Fruit fly (Drosophila melanogaster) S2 (cell line): ENCODE measurements around the gene Ctr1A.

Source experiments
- CG8478 ChIP-seq: fragments of >200 bp; optimal IDR thresholded peaks from 2 replicates; lab custom pipeline; 2018
- CTCF ChIP-seq, 2 experiments: fragments of >200 bp; optimal IDR thresholded peaks; 2 replicates each; lab custom pipeline; 2018

Gene Ctr1A

dm6 chrX:6700990-6701530 lies 39.6 kb downstream of the Ctr1A start:
- TF ChIP-seq CG8478 (lab: Kevin White, UChicago) (no peak), CTCF (optimal IDR thresholded peaks at IDR 0.05; lab: Kevin White, UChicago) (no peak)

DNA sequence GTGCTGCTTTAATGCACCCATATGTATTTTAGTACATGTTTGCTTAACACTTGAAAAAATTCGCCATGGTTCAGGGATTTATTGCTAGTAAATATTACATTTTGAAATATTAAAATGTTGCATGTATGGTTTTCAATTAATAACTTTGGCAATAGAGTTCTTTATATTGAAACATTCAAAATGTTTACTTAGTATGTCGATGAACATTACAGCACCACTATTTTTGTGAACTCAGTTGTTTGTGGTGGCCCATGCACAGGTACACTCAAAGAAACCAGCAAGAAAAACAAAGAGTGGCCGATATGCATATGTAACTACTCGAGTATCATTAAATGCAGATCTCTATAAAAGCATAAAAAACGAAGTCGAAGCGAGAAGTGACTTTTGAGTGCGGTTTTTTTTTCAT lies 40.6 kb downstream of the Ctr1A start:
- no peak for TF ChIP-seq CG8478 (lab: Kevin White, UChicago)
- no peak for TF ChIP-seq CTCF (optimal IDR thresholded peaks at IDR 0.05; lab: Kevin White, UChicago)

DNA sequence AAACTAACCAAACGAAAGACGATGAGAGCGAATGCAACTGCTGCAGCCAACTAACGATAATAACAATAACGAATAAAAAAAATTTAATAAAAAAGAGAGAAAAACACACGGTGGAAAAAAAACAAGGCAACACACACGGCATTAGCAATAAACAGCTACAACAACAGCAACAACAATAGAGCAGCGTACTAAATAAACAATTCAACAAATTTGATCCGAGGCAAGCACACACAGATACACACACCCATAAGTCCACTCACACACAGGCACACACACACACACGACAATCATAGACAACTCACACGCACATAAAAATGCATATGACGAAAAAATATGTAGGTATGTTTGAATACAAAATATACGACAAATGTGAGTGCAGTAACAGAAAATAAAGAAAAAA lies 41.1 kb downstream of the Ctr1A start:
- no peak for TF ChIP-seq CTCF (optimal IDR thresholded peaks at IDR 0.05; lab: Kevin White, UChicago)
- no peak for TF ChIP-seq CG8478 (lab: Kevin White, UChicago)

DNA sequence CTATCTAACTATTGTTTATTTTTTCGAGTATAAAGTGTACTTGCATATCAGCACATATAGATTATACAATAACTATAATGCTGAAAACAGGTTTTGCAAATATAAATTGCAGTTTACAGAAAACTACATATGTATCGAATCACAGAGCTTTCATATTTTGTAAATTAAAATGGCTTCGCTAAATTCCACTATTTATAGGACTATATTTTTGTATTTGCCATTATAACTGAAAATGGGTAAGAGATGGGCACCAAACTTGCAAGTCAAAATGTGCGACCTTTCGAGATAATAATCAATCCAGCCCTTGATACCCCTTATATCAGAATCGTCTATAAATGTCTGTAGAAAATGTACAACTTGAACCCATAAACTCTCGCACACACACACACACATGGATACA lies 41.8 kb downstream of the Ctr1A start:
- TF ChIP-seq CG8478 (lab: Kevin White, UChicago) (no peak), CTCF (optimal IDR thresholded peaks at IDR 0.05; lab: Kevin White, UChicago) (no peak)

dm6 chrX:6703957-6704356 lies 42.5 kb downstream of the Ctr1A start:
- TF ChIP-seq CG8478 (lab: Kevin White, UChicago) (no peak), CTCF (optimal IDR thresholded peaks at IDR 0.05; lab: Kevin White, UChicago) (no peak)

DNA sequence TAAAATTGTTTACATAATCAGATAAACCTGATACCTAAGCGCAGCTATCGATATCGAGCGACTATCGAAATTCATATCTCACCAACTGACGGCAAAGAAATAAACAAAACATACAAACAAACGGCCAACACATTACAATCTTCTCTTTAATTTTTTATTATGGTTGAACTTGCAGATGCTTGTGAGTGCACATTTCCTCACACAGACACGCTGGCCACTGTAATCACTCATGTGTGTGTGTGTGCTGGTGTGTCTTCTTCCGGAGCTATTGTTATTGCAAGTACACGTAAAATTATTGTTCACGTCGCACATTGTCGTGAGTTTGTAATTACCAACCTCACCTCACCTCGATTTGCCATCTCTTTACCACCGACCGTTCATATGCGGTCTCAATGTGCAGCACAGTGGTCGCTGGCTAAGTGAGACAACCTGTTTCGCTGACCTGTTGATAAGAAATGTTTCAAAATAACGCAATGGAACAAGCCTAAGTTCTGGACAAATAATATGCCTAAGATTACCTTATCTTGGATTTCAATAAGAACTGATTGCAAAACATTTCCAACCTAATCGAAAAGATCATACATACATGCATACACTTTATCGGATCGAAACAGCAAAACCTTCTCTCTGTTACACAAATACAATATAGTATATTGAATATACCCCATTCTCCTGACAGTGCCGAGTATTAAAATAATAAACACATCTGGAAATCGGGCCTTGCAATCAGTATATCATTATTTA lies 43.8 kb downstream of the Ctr1A start:
- no peak for TF ChIP-seq CG8478 (lab: Kevin White, UChicago)
- no peak for TF ChIP-seq CTCF (optimal IDR thresholded peaks at IDR 0.05; lab: Kevin White, UChicago)

- no peak for TF ChIP-seq CTCF (optimal IDR thresholded peaks at IDR 0.05; lab: Kevin White, UChicago)
- no peak for TF ChIP-seq CG8478 (lab: Kevin White, UChicago)
Observed at dm6 chrX:6705890-6706289, 44.4 kb downstream of the Ctr1A start.

DNA sequence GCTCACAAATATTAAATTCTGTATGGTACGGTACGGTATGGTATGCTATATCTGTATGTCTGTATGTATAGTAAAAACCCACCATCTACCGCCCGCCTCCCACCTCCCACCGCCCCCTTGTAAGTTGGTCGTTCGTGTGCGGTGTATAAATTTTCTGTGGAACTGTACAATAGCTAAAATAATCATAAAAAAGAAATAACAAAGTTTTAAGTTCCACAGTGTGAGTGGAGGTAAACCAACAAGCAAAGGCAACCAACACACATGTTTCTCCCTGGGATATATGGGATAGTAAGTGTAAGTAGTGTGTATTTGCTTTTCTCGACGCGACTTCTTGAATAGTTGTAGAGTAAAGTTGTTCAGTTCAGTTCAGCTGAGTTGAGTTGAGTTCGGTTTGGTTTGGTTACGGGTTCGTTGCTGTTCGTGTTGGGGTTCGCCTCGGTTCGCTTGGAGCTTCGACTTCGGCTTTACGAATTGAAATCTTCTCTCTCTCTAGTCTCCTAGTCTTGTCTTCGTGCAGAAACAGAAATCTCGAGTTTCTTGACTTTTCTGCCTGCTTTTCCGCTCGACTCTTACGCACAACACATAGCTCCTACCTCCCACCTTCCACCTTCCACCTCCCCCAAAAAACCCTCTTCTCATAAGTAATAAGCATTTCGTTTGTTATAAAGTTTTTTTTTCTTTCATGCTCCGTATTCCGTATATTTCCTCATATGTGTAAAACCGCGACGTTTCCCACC lies 45.3 kb downstream of the Ctr1A start:
- no peak for TF ChIP-seq CG8478 (lab: Kevin White, UChicago)
- no peak for TF ChIP-seq CTCF (optimal IDR thresholded peaks at IDR 0.05; lab: Kevin White, UChicago)

dm6 chrX:6708138-6708537 lies 46.7 kb downstream of the Ctr1A start:
- TF ChIP-seq CTCF (optimal IDR thresholded peaks at IDR 0.05; lab: Kevin White, UChicago) (no peak), CG8478 (lab: Kevin White, UChicago) (no peak)

DNA sequence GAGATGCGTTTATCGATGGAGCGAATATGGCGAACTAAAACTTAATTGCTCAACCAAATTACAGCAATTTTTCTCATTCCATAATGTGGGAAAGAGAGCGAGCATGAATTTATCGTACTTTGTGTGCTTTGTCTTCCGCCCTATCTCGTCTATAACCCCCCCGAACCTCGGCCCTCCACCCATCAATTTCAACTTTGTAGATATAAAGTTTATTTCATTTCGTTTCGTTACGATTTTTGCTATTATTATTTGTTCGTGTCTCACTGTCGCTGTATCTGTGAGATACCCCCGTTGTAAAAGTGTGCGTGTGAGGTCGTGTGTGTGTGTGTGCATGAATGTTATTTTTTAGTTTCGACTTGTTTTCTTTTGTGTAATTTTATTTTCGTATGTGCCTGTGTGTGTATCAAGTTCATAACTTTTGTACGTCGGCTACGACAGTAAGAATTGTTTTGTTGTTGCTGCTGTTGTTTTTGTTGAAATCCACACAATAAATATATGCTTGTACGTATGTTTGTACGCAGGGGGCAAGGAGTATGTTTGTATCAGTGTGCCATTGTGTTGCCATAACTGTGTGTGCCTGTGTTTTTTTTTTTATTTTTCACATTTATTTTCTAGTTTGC lies 47.2 kb downstream of the Ctr1A start:
- no peak for TF ChIP-seq CG8478 (lab: Kevin White, UChicago)
- no peak for TF ChIP-seq CTCF (optimal IDR thresholded peaks at IDR 0.05; lab: Kevin White, UChicago)

- TF ChIP-seq CG8478 (lab: Kevin White, UChicago) (no peak), CTCF (optimal IDR thresholded peaks at IDR 0.05; lab: Kevin White, UChicago) (no peak)
Observed at dm6 chrX:6709252-6710037, 48.0 kb downstream of the Ctr1A start.

- no peak for TF ChIP-seq CTCF (optimal IDR thresholded peaks at IDR 0.05; lab: Kevin White, UChicago)
- TF ChIP-seq CG8478 (lab: Kevin White, UChicago), result no peak
Observed at dm6 chrX:6710258-6710657, 48.8 kb downstream of the Ctr1A start.

DNA sequence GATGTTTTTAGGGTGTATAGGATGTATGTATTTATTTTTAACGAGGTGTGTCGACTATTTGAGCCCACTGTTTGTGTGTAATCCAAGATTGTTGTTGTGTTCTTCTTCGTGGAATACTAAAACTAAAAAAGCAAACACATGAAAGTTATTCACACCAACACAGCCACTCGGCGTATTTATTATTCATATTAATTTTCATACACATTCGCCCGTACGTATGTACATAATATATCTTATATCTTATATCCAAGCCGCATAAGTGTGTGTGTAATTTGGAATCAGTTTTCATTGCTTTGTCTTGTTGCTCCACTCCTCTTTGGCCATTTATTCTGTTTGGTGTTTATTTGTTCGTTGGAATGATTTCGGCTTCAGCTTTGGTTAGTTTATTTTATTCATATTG lies 49.2 kb downstream of the Ctr1A start:
- no peak for TF ChIP-seq CTCF (optimal IDR thresholded peaks at IDR 0.05; lab: Kevin White, UChicago)
- no peak for TF ChIP-seq CG8478 (lab: Kevin White, UChicago)

DNA sequence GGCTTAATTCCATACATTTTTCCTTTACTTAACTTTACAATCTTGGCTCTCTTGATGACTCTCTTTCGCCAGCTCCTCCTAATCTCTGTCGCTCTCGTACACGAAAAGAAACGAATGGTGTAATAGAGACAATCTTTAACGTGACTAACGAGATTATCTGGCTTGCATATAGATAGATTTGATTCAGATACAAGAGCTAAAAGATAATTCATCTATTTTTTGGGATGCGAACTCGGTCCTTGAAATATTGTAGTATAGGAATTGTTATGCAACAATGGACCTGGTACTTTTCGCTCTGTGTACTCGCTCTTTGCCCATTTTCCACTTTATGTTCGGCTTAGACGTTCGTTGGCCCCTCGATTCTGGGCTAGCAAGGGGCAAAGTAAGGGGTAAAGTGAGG lies 49.8 kb downstream of the Ctr1A start:
- no peak for TF ChIP-seq CTCF (optimal IDR thresholded peaks at IDR 0.05; lab: Kevin White, UChicago)
- no peak for TF ChIP-seq CG8478 (lab: Kevin White, UChicago)
